Fruit fly (Drosophila melanogaster): ENCODE measurements around the gene Pig1.
"Not testable (repeated sequence)": the region's sequence is repeated elsewhere in the genome, so short reads cannot be mapped to it uniquely, and the experiment has no call there.

Gene Pig1

dm6 chrX:3255569-3256309, 6.7 kb upstream of the Pig1 start:
- TF ChIP-seq CG33017 (tag; optimal IDR thresholded peaks at IDR 0.05) = peak; percentile 80
- TF ChIP-seq Mnt (GFP tag; optimal IDR thresholded peaks at IDR 0.05) = peak; percentile 67
- TF ChIP-seq tj (GFP tag; optimal IDR thresholded peaks at IDR 0.05) = peak; percentile 70
- peak; percentile 42 for TF ChIP-seq Crg-1 (GFP tag; optimal IDR thresholded peaks at IDR 0.05)
- TF ChIP-seq cnc (optimal IDR thresholded peaks at IDR 0.05) = no peak
- TF ChIP-seq bab1 (GFP tag; optimal IDR thresholded peaks at IDR 0.05) = peak; percentile 1
- peak; percentile 72 for TF ChIP-seq Hr96 (GFP tag; optimal IDR thresholded peaks at IDR 0.05)
- peak; percentile 57 for TF ChIP-seq toe (GFP tag; optimal IDR thresholded peaks at IDR 0.05)
- TF ChIP-seq kay (GFP tag; ENCODE audit: borderline replicate concordance) = peak; percentile 44
- peak; percentile 19 for TF ChIP-seq ovo (GFP tag; optimal IDR thresholded peaks at IDR 0.05)
- peak; percentile 89 for TF ChIP-seq CG5204 (GFP tag; optimal IDR thresholded peaks at IDR 0.05)
- peak; percentile 80 for TF ChIP-seq CG12768 (GFP tag; optimal IDR thresholded peaks at IDR 0.05)
- peak; percentile 86 for TF ChIP-seq CG7045 (GFP tag; optimal IDR thresholded peaks at IDR 0.05)
- TF ChIP-seq Clk (GFP tag; optimal IDR thresholded peaks at IDR 0.05) = peak; percentile 72
- TF ChIP-seq CG7101 (tag; optimal IDR thresholded peaks at IDR 0.05) = peak; percentile 85
- peak; percentile 78 for TF ChIP-seq CG14711 (tag; optimal IDR thresholded peaks at IDR 0.05)
- no peak for TF ChIP-seq cic (GFP tag; optimal IDR thresholded peaks at IDR 0.05)
- peak; percentile 57 for TF ChIP-seq CG1620 (GFP tag; optimal IDR thresholded peaks at IDR 0.05)
- TF ChIP-seq pad (GFP tag; optimal IDR thresholded peaks at IDR 0.05) = peak; percentile 73
- peak; percentile 91 for TF ChIP-seq CG11617 (GFP tag; optimal IDR thresholded peaks at IDR 0.05)

- no peak for TF ChIP-seq tj (GFP tag; optimal IDR thresholded peaks at IDR 0.05)
- no peak for TF ChIP-seq CG5204 (GFP tag; optimal IDR thresholded peaks at IDR 0.05)
- TF ChIP-seq cnc (optimal IDR thresholded peaks at IDR 0.05) = no peak
- TF ChIP-seq Clk (GFP tag; optimal IDR thresholded peaks at IDR 0.05) = no peak
- TF ChIP-seq CG12768 (GFP tag; optimal IDR thresholded peaks at IDR 0.05) = no peak
- TF ChIP-seq Mnt (GFP tag; optimal IDR thresholded peaks at IDR 0.05) = no peak
- TF ChIP-seq ovo (GFP tag; optimal IDR thresholded peaks at IDR 0.05) = no peak
- no peak for TF ChIP-seq Crg-1 (GFP tag; optimal IDR thresholded peaks at IDR 0.05)
- no peak for TF ChIP-seq CG33017 (tag; optimal IDR thresholded peaks at IDR 0.05)
- no peak for TF ChIP-seq CG7101 (tag; optimal IDR thresholded peaks at IDR 0.05)
- TF ChIP-seq cic (GFP tag; optimal IDR thresholded peaks at IDR 0.05) = no peak
- no peak for TF ChIP-seq CG14711 (tag; optimal IDR thresholded peaks at IDR 0.05)
- TF ChIP-seq kay (GFP tag; ENCODE audit: borderline replicate concordance) = no peak
- TF ChIP-seq Hr96 (GFP tag; optimal IDR thresholded peaks at IDR 0.05) = no peak
- no peak for TF ChIP-seq CG7045 (GFP tag; optimal IDR thresholded peaks at IDR 0.05)
- no peak for TF ChIP-seq CG1620 (GFP tag; optimal IDR thresholded peaks at IDR 0.05)
- TF ChIP-seq bab1 (GFP tag; optimal IDR thresholded peaks at IDR 0.05) = no peak
- no peak for TF ChIP-seq CG11617 (GFP tag; optimal IDR thresholded peaks at IDR 0.05)
- TF ChIP-seq toe (GFP tag; optimal IDR thresholded peaks at IDR 0.05) = no peak
- no peak for TF ChIP-seq pad (GFP tag; optimal IDR thresholded peaks at IDR 0.05)
Measured at dm6 chrX:3249789-3250188, 700 bp upstream of the Pig1 start, which contains the start of gene Sgs4. TSS of gene Sgs4 (plus strand) at chrX:3250089.

dm6 chrX:3244120-3244519, 5.0 kb downstream of the Pig1 start, which contains the start of gene ng4:
TSS of gene ng4 (minus strand) at chrX:3244220.
- TF ChIP-seq CG33017 (tag; optimal IDR thresholded peaks at IDR 0.05) (no peak), CG5204 (GFP tag; optimal IDR thresholded peaks at IDR 0.05) (no peak), Crg-1 (GFP tag; optimal IDR thresholded peaks at IDR 0.05) (no peak), CG11617 (GFP tag; optimal IDR thresholded peaks at IDR 0.05) (no peak), bab1 (GFP tag; optimal IDR thresholded peaks at IDR 0.05) (no peak), CG12768 (GFP tag; optimal IDR thresholded peaks at IDR 0.05) (no peak), Clk (GFP tag; optimal IDR thresholded peaks at IDR 0.05) (no peak), pad (GFP tag; optimal IDR thresholded peaks at IDR 0.05) (no peak), cic (GFP tag; optimal IDR thresholded peaks at IDR 0.05) (no peak), ovo (GFP tag; optimal IDR thresholded peaks at IDR 0.05) (no peak), CG7045 (GFP tag; optimal IDR thresholded peaks at IDR 0.05) (no peak)

dm6 chrX:3241984-3242462, 7.1 kb downstream of the Pig1 start, which contains the start of the genes ng3 and ng1:
TSS of gene ng3 (minus strand) at chrX:3242084.
TSS of gene ng1 (plus strand) at chrX:3242412.
- TF ChIP-seq Clk (GFP tag; optimal IDR thresholded peaks at IDR 0.05) (no peak), bab1 (GFP tag; optimal IDR thresholded peaks at IDR 0.05) (no peak), CG11617 (GFP tag; optimal IDR thresholded peaks at IDR 0.05) (no peak), tj (GFP tag; optimal IDR thresholded peaks at IDR 0.05) (no peak), CG5204 (GFP tag; optimal IDR thresholded peaks at IDR 0.05) (no peak), Crg-1 (GFP tag; optimal IDR thresholded peaks at IDR 0.05) (no peak), cic (GFP tag; optimal IDR thresholded peaks at IDR 0.05) (no peak), Mnt (GFP tag; optimal IDR thresholded peaks at IDR 0.05) (no peak), CG33017 (tag; optimal IDR thresholded peaks at IDR 0.05) (no peak), CG7101 (tag; optimal IDR thresholded peaks at IDR 0.05) (no peak), CG14711 (tag; optimal IDR thresholded peaks at IDR 0.05) (no peak), CG1620 (GFP tag; optimal IDR thresholded peaks at IDR 0.05) (no peak), Hr96 (GFP tag; optimal IDR thresholded peaks at IDR 0.05) (no peak), ovo (GFP tag; optimal IDR thresholded peaks at IDR 0.05) (no peak), cnc (optimal IDR thresholded peaks at IDR 0.05) (no peak), CG12768 (GFP tag; optimal IDR thresholded peaks at IDR 0.05) (no peak), toe (GFP tag; optimal IDR thresholded peaks at IDR 0.05) (no peak), CG7045 (GFP tag; optimal IDR thresholded peaks at IDR 0.05) (no peak), kay (GFP tag; ENCODE audit: borderline replicate concordance) (no peak), pad (GFP tag; optimal IDR thresholded peaks at IDR 0.05) (no peak)

dm6 chrX:3240471-3240870, 8.6 kb downstream of the Pig1 start, which contains the start of gene ng2:
TSS of gene ng2 (minus strand) at chrX:3240571.
- TF ChIP-seq cnc (optimal IDR thresholded peaks at IDR 0.05); bab1 (GFP tag; optimal IDR thresholded peaks at IDR 0.05); CG7045 (GFP tag; optimal IDR thresholded peaks at IDR 0.05): not testable (repeated sequence)
